Fruit fly (Drosophila melanogaster) whole organism, embryonic: Measurements from ENCODE around the gene CG42404.

Source experiments
- Abd-B ChIP-seq: fragments of 200-800 bp; sonication (Bioruptor generic); optimal IDR thresholded peaks from 2 replicates; lab custom pipeline; 2018; ENCODE audit warnings: missing biosample characterization, mild to moderate bottlenecking, missing genetic modification characterization, moderate library complexity
- Atf-2 ChIP-seq: fragments of 200-800 bp; sonication (Bioruptor generic); optimal IDR thresholded peaks from 2 replicates; lab custom pipeline; 2016; ENCODE audit warnings: missing biosample characterization, missing genetic modification characterization
- B-H1 ChIP-seq: fragments of 200-800 bp; sonication (Bioruptor generic); IDR thresholded peaks from 3 replicates; pipeline ENCODE4 v1.3.6; 2022; ENCODE audit warnings: missing biosample characterization, missing genetic modification characterization
- B-H2 ChIP-seq: fragments of 200-800 bp; sonication (Bioruptor generic); optimal IDR thresholded peaks from 2 replicates; lab custom pipeline; 2018; ENCODE audit warnings: missing biosample characterization, mild to moderate bottlenecking, missing genetic modification characterization
- BEAF-32 ChIP-seq: fragments of 200-800 bp; sonication (Bioruptor generic); optimal IDR thresholded peaks from 3 replicates; lab custom pipeline; 2017; ENCODE audit warnings: missing biosample characterization, missing genetic modification characterization, mild to moderate bottlenecking, moderate library complexity, missing genetic modification reagents
- CG10431 ChIP-seq: fragments of 200-800 bp; sonication (Bioruptor generic); optimal IDR thresholded peaks from 3 replicates; lab custom pipeline; 2018; ENCODE audit warnings: missing biosample characterization, mild to moderate bottlenecking, missing genetic modification characterization
- CG13123 ChIP-seq: fragments of 200-800 bp; sonication (Bioruptor generic); optimal IDR thresholded peaks from 2 replicates; lab custom pipeline; 2016; ENCODE audit warnings: missing biosample characterization, missing genetic modification characterization
- CG14667 ChIP-seq: fragments of 200-800 bp; sonication (Bioruptor generic); IDR thresholded peaks from 2 replicates; pipeline ENCODE4 v1.3.6; 2022; ENCODE audit warnings: missing biosample characterization, missing genetic modification characterization
- CG1529 ChIP-seq: fragments of 200-800 bp; sonication (Bioruptor generic); optimal IDR thresholded peaks from 3 replicates; lab custom pipeline; 2018; ENCODE audit warnings: missing biosample characterization, missing genetic modification characterization
- CG15514 ChIP-seq: fragments of 200-800 bp; sonication (Bioruptor generic); optimal IDR thresholded peaks from 3 replicates; lab custom pipeline; 2017; ENCODE audit warnings: missing biosample characterization, missing genetic modification characterization, mild to moderate bottlenecking, moderate library complexity, missing genetic modification reagents
- CG18764 ChIP-seq: fragments of 200-800 bp; sonication (Bioruptor generic); optimal IDR thresholded peaks from 3 replicates; lab custom pipeline; 2016; ENCODE audit warnings: missing biosample characterization, missing genetic modification characterization
- CG2202 ChIP-seq: fragments of 200-800 bp; sonication (Bioruptor generic); optimal IDR thresholded peaks from 2 replicates; lab custom pipeline; 2018; ENCODE audit warnings: missing biosample characterization, mild to moderate bottlenecking, missing genetic modification characterization
- CG2712 ChIP-seq: fragments of 200-800 bp; optimal IDR thresholded peaks from 3 replicates; lab custom pipeline; 2019; ENCODE audit warnings: missing biosample characterization, mild to moderate bottlenecking, missing genetic modification characterization, moderate library complexity
- CG30431 ChIP-seq: fragments of 200-800 bp; sonication (Bioruptor generic); optimal IDR thresholded peaks from 2 replicates; lab custom pipeline; 2017; ENCODE audit warnings: missing biosample characterization, missing genetic modification characterization
- CG32532 ChIP-seq: fragments of 200-800 bp; sonication (Bioruptor generic); IDR thresholded peaks from 2 replicates; pipeline ENCODE4 v1.3.6; 2022; ENCODE audit warnings: missing biosample characterization, missing genetic modification characterization
- CG3847 ChIP-seq: fragments of 200-800 bp; sonication (Bioruptor generic); IDR thresholded peaks from 2 replicates; pipeline ENCODE4 v1.3.6; 2022; ENCODE audit warnings: missing biosample characterization, missing genetic modification characterization
- CG5180 ChIP-seq: fragments of 200-800 bp; sonication (Bioruptor generic); optimal IDR thresholded peaks from 3 replicates; lab custom pipeline; 2017; ENCODE audit warnings: missing biosample characterization, missing genetic modification characterization, mild to moderate bottlenecking, moderate library complexity, missing genetic modification reagents
- CG7556 ChIP-seq: fragments of 200-800 bp; sonication (Bioruptor generic); optimal IDR thresholded peaks from 2 replicates; lab custom pipeline; 2017; ENCODE audit warnings: missing biosample characterization, mild to moderate bottlenecking, missing genetic modification characterization
- CG8924 ChIP-seq: fragments of 200-800 bp; optimal IDR thresholded peaks from 3 replicates; lab custom pipeline; 2019; ENCODE audit warnings: missing biosample characterization, mild to moderate bottlenecking, missing genetic modification characterization, moderate library complexity
- CG9876 ChIP-seq: fragments of 200-800 bp; sonication (Bioruptor generic); optimal IDR thresholded peaks from 2 replicates; lab custom pipeline; 2016; ENCODE audit warnings: missing biosample characterization, missing genetic modification characterization
- Camta ChIP-seq: fragments of 200-800 bp; sonication (Bioruptor generic); optimal IDR thresholded peaks from 2 replicates; lab custom pipeline; 2016; ENCODE audit warnings: missing biosample characterization, missing genetic modification characterization
- Ets97D ChIP-seq: fragments of 200-800 bp; sonication (Bioruptor generic); optimal IDR thresholded peaks from 3 replicates; lab custom pipeline; 2016; ENCODE audit warnings: missing biosample characterization, missing genetic modification characterization
- Fer2 ChIP-seq: fragments of 200-800 bp; sonication (Bioruptor generic); optimal IDR thresholded peaks from 2 replicates; lab custom pipeline; 2018; ENCODE audit warnings: missing biosample characterization, mild to moderate bottlenecking, missing genetic modification characterization, moderate library complexity
- HLH54F ChIP-seq: fragments of 200-800 bp; sonication (Bioruptor generic); optimal IDR thresholded peaks from 3 replicates; lab custom pipeline; 2016; ENCODE audit warnings: missing biosample characterization, missing genetic modification characterization
- Six4 ChIP-seq: fragments of 200-800 bp; sonication (Bioruptor generic); optimal IDR thresholded peaks from 2 replicates; lab custom pipeline; 2016; ENCODE audit warnings: missing biosample characterization, missing genetic modification characterization
- Ssrp ChIP-seq: fragments of 200-800 bp; sonication (Bioruptor generic); optimal IDR thresholded peaks from 2 replicates; lab custom pipeline; 2018; ENCODE audit warnings: missing biosample characterization, mild to moderate bottlenecking, missing genetic modification characterization, moderate library complexity
- ara ChIP-seq: fragments of 200-800 bp; sonication (Bioruptor generic); IDR thresholded peaks from 2 replicates; pipeline ENCODE4 v1.3.6; 2022; ENCODE audit warnings: missing biosample characterization, missing genetic modification characterization
- ato ChIP-seq: fragments of 200-800 bp; sonication (Bioruptor generic); IDR thresholded peaks from 2 replicates; pipeline ENCODE4 v1.3.6; 2022; ENCODE audit warnings: missing biosample characterization, missing genetic modification characterization; ENCODE audit not compliant: partially characterized antibody
- bcd ChIP-seq: fragments of 200-800 bp; sonication (Bioruptor generic); optimal IDR thresholded peaks from 2 replicates; lab custom pipeline; 2017; ENCODE audit warnings: missing biosample characterization, mild to moderate bottlenecking, missing genetic modification characterization
- cg ChIP-seq: fragments of 200-800 bp; sonication (Bioruptor generic); optimal IDR thresholded peaks from 3 replicates; lab custom pipeline; 2019; ENCODE audit warnings: missing biosample characterization, mild to moderate bottlenecking, missing genetic modification characterization, moderate library complexity
- croc ChIP-seq: fragments of 200-800 bp; sonication (Bioruptor generic); conservative IDR thresholded peaks from 3 replicates; pipeline ENCODE4 v1.3.6; 2022; ENCODE audit warnings: missing biosample characterization, missing genetic modification characterization
- da ChIP-seq: fragments of 200-800 bp; sonication (Bioruptor generic); optimal IDR thresholded peaks from 2 replicates; lab custom pipeline; 2016; ENCODE audit warnings: missing biosample characterization, missing genetic modification characterization
- danr ChIP-seq: fragments of 200-800 bp; sonication (Bioruptor generic); IDR thresholded peaks from 2 replicates; pipeline ENCODE4 v1.3.6; 2022; ENCODE audit warnings: missing biosample characterization, missing genetic modification characterization
- fd102C ChIP-seq: fragments of 200-800 bp; sonication (Bioruptor generic); optimal IDR thresholded peaks from 2 replicates; lab custom pipeline; 2018; ENCODE audit warnings: missing biosample characterization, mild to moderate bottlenecking, missing genetic modification characterization, moderate library complexity
- fd96Cb ChIP-seq: fragments of 200-800 bp; sonication (Bioruptor generic); optimal IDR thresholded peaks from 2 replicates; lab custom pipeline; 2018; ENCODE audit warnings: missing biosample characterization, mild to moderate bottlenecking, missing genetic modification characterization, moderate library complexity
- ham ChIP-seq: fragments of 200-800 bp; sonication (Bioruptor generic); IDR thresholded peaks from 2 replicates; pipeline ENCODE4 v1.3.6; 2022; ENCODE audit warnings: missing biosample characterization, missing genetic modification characterization
- lola ChIP-seq, 3 experiments: fragments of >200 bp in 2 of 3; fragments of 200-800 bp in 1 of 3; sonication (Bioruptor generic) in 1 of 3; optimal IDR thresholded peaks; 2 replicates each; lab custom pipeline; 2017 to 2019; ENCODE audit warnings: missing biosample characterization in 3 of 3, missing genetic modification characterization in 3 of 3, mild to moderate bottlenecking in 1 of 3, moderate library complexity in 1 of 3
- luna ChIP-seq: fragments of 200-800 bp; sonication (Bioruptor generic); optimal IDR thresholded peaks from 2 replicates; lab custom pipeline; 2016; ENCODE audit warnings: missing biosample characterization, missing genetic modification characterization
- mam ChIP-seq: fragments of 200-800 bp; sonication (Bioruptor generic); optimal IDR thresholded peaks from 3 replicates; lab custom pipeline; 2016; ENCODE audit warnings: missing biosample characterization, missing genetic modification characterization
- mld ChIP-seq: fragments of 200-800 bp; sonication (Bioruptor generic); IDR thresholded peaks from 3 replicates; pipeline ENCODE4 v1.3.6; 2022; ENCODE audit warnings: missing biosample characterization, missing genetic modification characterization; ENCODE audit not compliant: partially characterized antibody
- org-1 ChIP-seq: fragments of 200-800 bp; sonication (Bioruptor generic); optimal IDR thresholded peaks from 2 replicates; lab custom pipeline; 2017; ENCODE audit warnings: missing biosample characterization, missing genetic modification characterization
- peb ChIP-seq: fragments of 200-800 bp; sonication (Bioruptor generic); IDR thresholded peaks from 2 replicates; pipeline ENCODE4 v1.3.6; 2022; ENCODE audit warnings: missing biosample characterization, missing genetic modification characterization
- pzg ChIP-seq: fragments of 200-800 bp; sonication (Bioruptor generic); optimal IDR thresholded peaks from 3 replicates; lab custom pipeline; 2018; ENCODE audit warnings: missing biosample characterization, mild to moderate bottlenecking, missing genetic modification characterization, moderate library complexity
- scrt ChIP-seq: fragments of 200-800 bp; sonication (Bioruptor generic); optimal IDR thresholded peaks from 2 replicates; lab custom pipeline; 2018; ENCODE audit warnings: missing biosample characterization, mild to moderate bottlenecking, missing genetic modification characterization, moderate library complexity
- seq ChIP-seq: fragments of 200-800 bp; sonication (Bioruptor generic); IDR thresholded peaks from 2 replicates; pipeline ENCODE4 v1.3.6; 2022; ENCODE audit warnings: missing biosample characterization, missing genetic modification characterization
- so ChIP-seq: fragments of 200-800 bp; sonication (Bioruptor generic); IDR thresholded peaks from 3 replicates; pipeline ENCODE4 v1.3.6; 2022; ENCODE audit warnings: missing biosample characterization, missing genetic modification characterization
- stc ChIP-seq: fragments of 200-800 bp; sonication (Bioruptor generic); IDR thresholded peaks from 2 replicates; pipeline ENCODE4 v1.3.6; 2022; ENCODE audit warnings: missing biosample characterization, missing genetic modification characterization
- tap ChIP-seq: fragments of 200-800 bp; optimal IDR thresholded peaks from 3 replicates; lab custom pipeline; 2019; ENCODE audit warnings: missing biosample characterization, mild to moderate bottlenecking, missing genetic modification characterization, moderate library complexity
- vfl ChIP-seq: fragments of 200-800 bp; sonication (Bioruptor generic); optimal IDR thresholded peaks from 2 replicates; lab custom pipeline; 2016; ENCODE audit warnings: missing biosample characterization, missing genetic modification characterization
- wek ChIP-seq: fragments of 200-800 bp; sonication (Bioruptor generic); optimal IDR thresholded peaks from 3 replicates; lab custom pipeline; 2018; ENCODE audit warnings: missing biosample characterization, mild to moderate bottlenecking, missing genetic modification characterization, moderate library complexity
- zf30C ChIP-seq: fragments of 200-800 bp; sonication (Bioruptor generic); optimal IDR thresholded peaks from 3 replicates; lab custom pipeline; 2018; ENCODE audit warnings: missing biosample characterization, mild to moderate bottlenecking, missing genetic modification characterization

Gene CG42404

DNA sequence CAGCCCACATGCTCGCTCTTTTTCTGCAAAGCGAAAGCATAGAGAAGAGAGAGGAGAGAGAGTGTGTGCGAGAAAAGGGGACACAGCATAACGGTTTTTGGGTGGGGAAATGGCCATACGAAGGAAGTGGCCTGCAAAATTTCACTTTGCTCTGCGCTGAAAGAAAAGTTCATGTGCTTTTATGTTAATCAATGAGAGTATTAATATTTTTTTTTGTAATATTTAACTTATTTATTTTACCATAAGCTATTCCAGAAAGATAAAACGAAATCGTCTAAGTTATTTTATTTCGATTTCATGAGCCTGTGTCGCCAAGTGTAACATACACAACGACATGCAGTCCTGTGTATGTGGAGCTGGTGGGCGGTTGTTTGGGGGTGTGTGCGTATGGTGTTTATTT, 560 bp downstream of the CG42404 start (continued):
- peak; percentile 57 for TF ChIP-seq zf30C (GFP tag; lab: Kevin White, UChicago)
- TF ChIP-seq danr (GFP tag; lab: Robert Waterston, UW): peak; percentile 32; the same call in 1 of the 2 replicates
- TF ChIP-seq ham (GFP tag; lab: Robert Waterston, UW): no peak
- peak; percentile 71 for TF ChIP-seq stc (GFP tag; lab: Robert Waterston, UW)
- peak; percentile 43 for TF ChIP-seq CG15514 (GFP tag; lab: Kevin White, UChicago)
- no peak for TF ChIP-seq Six4 (GFP tag; lab: Kevin White, UChicago)
- TF ChIP-seq vfl (GFP tag; lab: Kevin White, UChicago): no peak
- peak; percentile 5 for TF ChIP-seq Ssrp
- peak; percentile 65 for TF ChIP-seq bcd (GFP tag; lab: Kevin White, UChicago)
- no peak for TF ChIP-seq Abd-B (GFP tag; lab: Kevin White, UChicago)
- no peak for TF ChIP-seq luna (GFP tag; lab: Kevin White, UChicago)
- no peak for TF ChIP-seq tap
- 0 out of 3 replicates have a peak, but pooled peaks have one; percentile 21 for TF ChIP-seq croc
- TF ChIP-seq cg (GFP tag; lab: Kevin White, UChicago): no peak
- no peak for TF ChIP-seq CG5180 (GFP tag; lab: Kevin White, UChicago)
- TF ChIP-seq mld (GFP tag; lab: Robert Waterston, UW): no peak
- TF ChIP-seq mam (GFP tag; lab: Kevin White, UChicago): peak; percentile 0
- TF ChIP-seq CG32532 (GFP tag; lab: Robert Waterston, UW): peak; percentile 86
- peak; percentile 87 for TF ChIP-seq CG7556 (GFP tag; lab: Kevin White, UChicago)
- TF ChIP-seq CG8924 (tag; lab: Kevin White, UChicago): peak; percentile 67
- peak; percentile 62 for TF ChIP-seq org-1 (GFP tag; lab: Kevin White, UChicago)
- TF ChIP-seq fd102C (GFP tag; lab: Kevin White, UChicago): no peak
- no peak for TF ChIP-seq CG9876
- TF ChIP-seq wek (GFP tag; lab: Kevin White, UChicago): no peak
- TF ChIP-seq ato (GFP tag; lab: Robert Waterston, UW): no peak
- peak; percentile 52 for TF ChIP-seq ara (GFP tag; lab: Robert Waterston, UW)
- no peak for TF ChIP-seq CG13123 (GFP tag; lab: Kevin White, UChicago)
- 0 out of 2 replicates have a peak, but pooled peaks have one; percentile 20 for TF ChIP-seq CG14667 (GFP tag; lab: Robert Waterston, UW)
- TF ChIP-seq CG3847 (GFP tag; lab: Robert Waterston, UW): peak; percentile 51
- peak; percentile 57; the same call in 2 of the 3 replicates for TF ChIP-seq B-H1
- TF ChIP-seq HLH54F (GFP tag; lab: Kevin White, UChicago): peak; percentile 32
- peak; percentile 73 for TF ChIP-seq CG2712 (tag; lab: Kevin White, UChicago)
- no peak for TF ChIP-seq Camta
- no peak for TF ChIP-seq Atf-2 (GFP tag; lab: Kevin White, UChicago)
- no peak for TF ChIP-seq CG2202 (tag; lab: Kevin White, UChicago)
- no peak for TF ChIP-seq B-H2 (GFP tag; lab: Kevin White, UChicago)
- no peak for TF ChIP-seq BEAF-32 (GFP tag; lab: Kevin White, UChicago)
- TF ChIP-seq da: no peak
- TF ChIP-seq CG10431 (GFP tag; lab: Kevin White, UChicago): no peak
- peak; percentile 18 for TF ChIP-seq CG30431 (GFP tag; lab: Kevin White, UChicago)
- TF ChIP-seq scrt: no peak
- TF ChIP-seq lola (GFP tag; optimal IDR thresholded peaks at IDR 0.05; lab: Kevin White, UChicago): peak in 1 of 3 experiments; percentile 3
- TF ChIP-seq CG1529: no peak
- TF ChIP-seq CG18764 (GFP tag; lab: Kevin White, UChicago): no peak
- peak; percentile 74 for TF ChIP-seq seq (GFP tag; lab: Robert Waterston, UW)
- TF ChIP-seq so (GFP tag; lab: Robert Waterston, UW): peak; percentile 73; the same call in 1 of the 3 replicates
- TF ChIP-seq Ets97D (GFP tag; lab: Kevin White, UChicago): no peak
- TF ChIP-seq Fer2 (tag; lab: Kevin White, UChicago): peak; percentile 29
- TF ChIP-seq fd96Cb (tag; lab: Kevin White, UChicago): peak; percentile 30
- TF ChIP-seq pzg (GFP tag; lab: Kevin White, UChicago): no peak
- no peak; the same call in 1 of the 2 replicates for TF ChIP-seq peb (GFP tag; lab: Robert Waterston, UW)
